Fruit fly (Drosophila melanogaster) whole organism, prepupa: ENCODE results near the gene pinta.

Experiments
- Blimp-1 ChIP-seq: fragments of 200-800 bp; sonication (Bioruptor generic); optimal IDR thresholded peaks from 3 replicates; lab custom pipeline; 2017; ENCODE audit warnings: missing biosample characterization, missing genetic modification characterization, mild to moderate bottlenecking, moderate library complexity, missing genetic modification reagents
- CG10631 ChIP-seq: fragments of 200-800 bp; sonication (Bioruptor generic); optimal IDR thresholded peaks from 2 replicates; lab custom pipeline; 2016; ENCODE audit warnings: missing biosample characterization, missing genetic modification characterization
- CG10669 ChIP-seq: fragments of 200-800 bp; sonication (Bioruptor generic); optimal IDR thresholded peaks from 3 replicates; lab custom pipeline; 2018; ENCODE audit warnings: missing biosample characterization, mild to moderate bottlenecking, missing genetic modification characterization, moderate library complexity
- CG11762 ChIP-seq: fragments of 200-800 bp; sonication (Bioruptor generic); optimal IDR thresholded peaks from 3 replicates; lab custom pipeline; 2016; ENCODE audit warnings: missing biosample characterization, missing genetic modification characterization; ENCODE audit not compliant: insufficient read depth
- CG11902 ChIP-seq: fragments of 200-800 bp; sonication (Bioruptor generic); optimal IDR thresholded peaks from 3 replicates; lab custom pipeline; 2016; ENCODE audit warnings: missing biosample characterization, missing genetic modification characterization
- CG15336 ChIP-seq: fragments of 200-800 bp; sonication (Bioruptor generic); IDR thresholded peaks from 2 replicates; pipeline ENCODE4 v1.3.6; 2022; ENCODE audit warnings: missing biosample characterization, missing genetic modification characterization
- CG3032 ChIP-seq: fragments of 200-800 bp; optimal IDR thresholded peaks from 2 replicates; lab custom pipeline; 2019; ENCODE audit warnings: missing biosample characterization, mild to moderate bottlenecking, missing genetic modification characterization, moderate library complexity
- CG32006 ChIP-seq: fragments of 200-800 bp; sonication (Bioruptor generic); optimal IDR thresholded peaks from 3 replicates; lab custom pipeline; 2017; ENCODE audit warnings: missing biosample characterization, mild to moderate bottlenecking, missing genetic modification characterization
- CG34406 ChIP-seq: fragments of 200-800 bp; sonication (Bioruptor generic); optimal IDR thresholded peaks from 3 replicates; lab custom pipeline; 2016; ENCODE audit warnings: missing biosample characterization, missing genetic modification characterization
- CG6163 ChIP-seq: fragments of 200-800 bp; sonication (Bioruptor generic); IDR thresholded peaks from 3 replicates; pipeline ENCODE4 v1.3.6; 2022; ENCODE audit warnings: missing biosample characterization, missing genetic modification characterization
- CG6276 ChIP-seq: fragments of 200-800 bp; sonication (Bioruptor generic); optimal IDR thresholded peaks from 2 replicates; lab custom pipeline; 2017; ENCODE audit warnings: missing biosample characterization, mild to moderate bottlenecking, missing genetic modification characterization
- CG6808 ChIP-seq: fragments of 200-800 bp; sonication (Bioruptor generic); optimal IDR thresholded peaks from 3 replicates; lab custom pipeline; 2017; ENCODE audit warnings: missing biosample characterization, missing genetic modification characterization, mild to moderate bottlenecking, moderate library complexity, missing genetic modification reagents
- CG6854 ChIP-seq: fragments of 200-800 bp; sonication (Bioruptor generic); optimal IDR thresholded peaks from 2 replicates; lab custom pipeline; 2017; ENCODE audit warnings: missing biosample characterization, mild to moderate bottlenecking, missing genetic modification characterization
- CG7368 ChIP-seq: fragments of 200-800 bp; sonication (Bioruptor generic); optimal IDR thresholded peaks from 3 replicates; lab custom pipeline; 2016; ENCODE audit warnings: missing biosample characterization, missing genetic modification characterization
- CG8119 ChIP-seq: fragments of 200-800 bp; sonication (Bioruptor generic); IDR thresholded peaks from 3 replicates; pipeline ENCODE4 v1.3.6; 2022; ENCODE audit warnings: missing biosample characterization, missing genetic modification characterization
- CG8319 ChIP-seq: fragments of 200-800 bp; sonication (Bioruptor generic); optimal IDR thresholded peaks from 3 replicates; lab custom pipeline; 2016; ENCODE audit warnings: missing biosample characterization, missing genetic modification characterization
- CG9139 ChIP-seq: fragments of 200-800 bp; sonication (Bioruptor generic); optimal IDR thresholded peaks from 3 replicates; lab custom pipeline; 2017; ENCODE audit warnings: missing biosample characterization, mild to moderate bottlenecking, missing genetic modification characterization
- Eip78C ChIP-seq: fragments of 200-800 bp; sonication (Bioruptor generic); peaks from one replicate; lab custom pipeline; 2016; ENCODE audit warnings: missing biosample characterization, missing genetic modification characterization
- Eip93F ChIP-seq: fragments of 200-800 bp; sonication (Bioruptor generic); optimal IDR thresholded peaks from 2 replicates; lab custom pipeline; 2016; ENCODE audit warnings: missing biosample characterization, mild to moderate bottlenecking, missing genetic modification characterization
- Ets21C ChIP-seq: fragments of 200-800 bp; sonication (Bioruptor generic); optimal IDR thresholded peaks from 3 replicates; lab custom pipeline; 2016; ENCODE audit warnings: missing biosample characterization, missing genetic modification characterization
- Ets96B ChIP-seq: fragments of 200-800 bp; optimal IDR thresholded peaks from 2 replicates; lab custom pipeline; 2019; ENCODE audit warnings: missing biosample characterization, mild to moderate bottlenecking, missing genetic modification characterization, moderate library complexity
- Hr4 ChIP-seq: fragments of 200-800 bp; sonication (Bioruptor generic); optimal IDR thresholded peaks from 3 replicates; lab custom pipeline; 2016; ENCODE audit warnings: missing biosample characterization, missing genetic modification characterization
- Lpt ChIP-seq: fragments of 200-800 bp; sonication (Bioruptor generic); optimal IDR thresholded peaks from 3 replicates; lab custom pipeline; 2016; ENCODE audit warnings: missing biosample characterization, missing genetic modification characterization
- OdsH ChIP-seq: fragments of 200-800 bp; sonication (Bioruptor generic); optimal IDR thresholded peaks from 3 replicates; lab custom pipeline; 2016; ENCODE audit warnings: missing biosample characterization, missing genetic modification characterization
- Sox14 ChIP-seq: fragments of 200-800 bp; sonication (Bioruptor generic); optimal IDR thresholded peaks from 3 replicates; lab custom pipeline; 2016; ENCODE audit warnings: missing biosample characterization, missing genetic modification characterization
- Sox15 ChIP-seq: fragments of 200-800 bp; sonication (Bioruptor generic); optimal IDR thresholded peaks from 3 replicates; lab custom pipeline; 2016; ENCODE audit warnings: missing biosample characterization, missing genetic modification characterization
- acj6 ChIP-seq: fragments of 200-800 bp; sonication (Bioruptor generic); optimal IDR thresholded peaks from 3 replicates; lab custom pipeline; 2016; ENCODE audit warnings: missing biosample characterization, missing genetic modification characterization
- cyc ChIP-seq: fragments of 200-800 bp; sonication (Bioruptor generic); optimal IDR thresholded peaks from 3 replicates; lab custom pipeline; 2016; ENCODE audit warnings: missing biosample characterization, missing genetic modification characterization
- dac ChIP-seq: fragments of 200-800 bp; sonication (Bioruptor generic); optimal IDR thresholded peaks from 2 replicates; lab custom pipeline; 2017; ENCODE audit warnings: missing biosample characterization, mild to moderate bottlenecking, missing genetic modification characterization
- dsx ChIP-seq: fragments of 200-800 bp; optimal IDR thresholded peaks from 3 replicates; lab custom pipeline; 2019; ENCODE audit warnings: missing biosample characterization, mild to moderate bottlenecking, missing genetic modification characterization, moderate library complexity; ENCODE audit not compliant: poor library complexity, severe bottlenecking
- eg ChIP-seq: fragments of 200-800 bp; sonication (Bioruptor generic); IDR thresholded peaks from 3 replicates; pipeline ENCODE4 v1.3.6; 2022; ENCODE audit warnings: missing biosample characterization, missing genetic modification characterization
- esn ChIP-seq: fragments of 200-800 bp; sonication (Bioruptor generic); optimal IDR thresholded peaks from 2 replicates; lab custom pipeline; 2016; ENCODE audit warnings: missing biosample characterization, mild to moderate bottlenecking, missing genetic modification characterization, moderate library complexity
- fd59A ChIP-seq: fragments of 200-800 bp; sonication (Bioruptor generic); optimal IDR thresholded peaks from 2 replicates; lab custom pipeline; 2017; ENCODE audit warnings: missing biosample characterization, mild to moderate bottlenecking, missing genetic modification characterization, missing genetic modification reagents
- fkh ChIP-seq: fragments of 200-800 bp; sonication (Bioruptor generic); optimal IDR thresholded peaks from 3 replicates; lab custom pipeline; 2017; ENCODE audit warnings: missing biosample characterization, mild to moderate bottlenecking, missing genetic modification characterization, moderate library complexity
- lz ChIP-seq: fragments of 200-800 bp; sonication (Bioruptor generic); optimal IDR thresholded peaks from 3 replicates; lab custom pipeline; 2016; ENCODE audit warnings: missing biosample characterization, missing genetic modification characterization
- salr ChIP-seq, 2 experiments: fragments of 200-800 bp; sonication (Bioruptor generic); optimal IDR thresholded peaks; 3 replicates each; lab custom pipeline; 2016 to 2018; ENCODE audit warnings: missing biosample characterization in 2 of 2, missing genetic modification characterization in 2 of 2, mild to moderate bottlenecking in 1 of 2
- spab ChIP-seq: fragments of 200-800 bp; sonication (Bioruptor generic); optimal IDR thresholded peaks from 2 replicates; lab custom pipeline; 2017; ENCODE audit warnings: missing biosample characterization, mild to moderate bottlenecking, missing genetic modification characterization, missing genetic modification reagents
- ss ChIP-seq, 2 experiments: fragments of 200-800 bp; sonication (Bioruptor generic); optimal IDR thresholded peaks; 2 replicates in 1 of 2; 3 replicates in 1 of 2; lab custom pipeline; 2017 to 2018; ENCODE audit warnings: mild to moderate bottlenecking in 2 of 2, missing biosample characterization in 2 of 2, missing genetic modification characterization in 2 of 2, moderate library complexity in 1 of 2
- svp ChIP-seq: fragments of 200-800 bp; sonication (Bioruptor generic); peaks from one replicate; lab custom pipeline; 2016; ENCODE audit warnings: missing biosample characterization, missing genetic modification characterization
- topi ChIP-seq: fragments of 200-800 bp; sonication (Bioruptor generic); optimal IDR thresholded peaks from 3 replicates; lab custom pipeline; 2016; ENCODE audit warnings: missing biosample characterization, missing genetic modification characterization
- vri ChIP-seq: fragments of 200-800 bp; sonication (Bioruptor generic); optimal IDR thresholded peaks from 3 replicates; lab custom pipeline; 2016; ENCODE audit warnings: missing biosample characterization, mild to moderate bottlenecking, missing genetic modification characterization

pinta gene

dm6 chr3R:22421618-22422017 lies 3.1 kb downstream of the pinta start (continued):
- peak; percentile 33 for TF ChIP-seq Blimp-1 (GFP tag; lab: Kevin White, UChicago)
- peak; percentile 88 for TF ChIP-seq Eip78C (GFP tag; lab: Kevin White, UChicago)
- peak; percentile 24 for TF ChIP-seq CG6808
- TF ChIP-seq Lpt (GFP tag; lab: Kevin White, UChicago) = no peak
- TF ChIP-seq fd59A = no peak
- peak; percentile 61 for TF ChIP-seq CG8319 (GFP tag; lab: Kevin White, UChicago)
- TF ChIP-seq cyc = peak; percentile 84
- TF ChIP-seq lz (GFP tag; lab: Kevin White, UChicago) = peak; percentile 82
- TF ChIP-seq Hr4 = no peak
- no peak for TF ChIP-seq CG10631 (GFP tag; lab: Kevin White, UChicago)
- peak; percentile 86 for TF ChIP-seq CG6163 (GFP tag; lab: Robert Waterston, UW)
- no peak for TF ChIP-seq CG6854 (GFP tag; lab: Kevin White, UChicago)
- peak; percentile 73 for TF ChIP-seq Ets21C (GFP tag; lab: Kevin White, UChicago)
- TF ChIP-seq, all 60 proteins: peak for 41

- no peak for TF ChIP-seq ss (GFP tag; optimal IDR thresholded peaks at IDR 0.05; lab: Kevin White, UChicago)
- no peak for TF ChIP-seq CG32006 (GFP tag; lab: Kevin White, UChicago)
- no peak for TF ChIP-seq Ets21C (GFP tag; lab: Kevin White, UChicago)
- TF ChIP-seq svp (GFP tag; lab: Kevin White, UChicago) = peak; percentile 70
- no peak for TF ChIP-seq acj6
- TF ChIP-seq CG15336 (GFP tag; lab: Robert Waterston, UW) = no peak
- TF ChIP-seq CG6276 (GFP tag; lab: Kevin White, UChicago) = no peak
- peak; percentile 14 for TF ChIP-seq Eip93F
- TF ChIP-seq Eip78C (GFP tag; lab: Kevin White, UChicago) = peak; percentile 55
- no peak for TF ChIP-seq CG7368
- no peak for TF ChIP-seq esn
- no peak for TF ChIP-seq CG6854 (GFP tag; lab: Kevin White, UChicago)
- no peak for TF ChIP-seq CG9139
- TF ChIP-seq Blimp-1 (GFP tag; lab: Kevin White, UChicago) = no peak
- TF ChIP-seq fkh (GFP tag; lab: Kevin White, UChicago) = peak; percentile 7
- TF ChIP-seq CG11762 = no peak
- TF ChIP-seq CG10669 (GFP tag; lab: Kevin White, UChicago) = no peak
- TF ChIP-seq Sox15 (GFP tag; lab: Kevin White, UChicago) = no peak
- TF ChIP-seq CG3032 (tag; lab: Kevin White, UChicago) = no peak
- no peak for TF ChIP-seq CG10631 (GFP tag; lab: Kevin White, UChicago)
- no peak for TF ChIP-seq eg (GFP tag; lab: Robert Waterston, UW)
- no peak for TF ChIP-seq CG11902
- peak; percentile 26 for TF ChIP-seq topi
- no peak for TF ChIP-seq CG8119 (GFP tag; lab: Robert Waterston, UW)
- no peak for TF ChIP-seq Ets96B (tag; lab: Kevin White, UChicago)
- TF ChIP-seq dsx (GFP tag; lab: Kevin White, UChicago) = no peak
- peak; percentile 41 for TF ChIP-seq Sox14 (GFP tag; lab: Kevin White, UChicago)
- TF ChIP-seq Lpt (GFP tag; lab: Kevin White, UChicago) = no peak
- TF ChIP-seq salr (GFP tag; optimal IDR thresholded peaks at IDR 0.05; lab: Kevin White, UChicago) = peak in 1 of 2 experiments; percentile 1
- no peak for TF ChIP-seq dac (GFP tag; lab: Kevin White, UChicago)
- TF ChIP-seq lz (GFP tag; lab: Kevin White, UChicago) = no peak
- TF ChIP-seq Hr4 = no peak
- TF ChIP-seq spab (GFP tag; lab: Kevin White, UChicago) = no peak
- TF ChIP-seq vri (GFP tag; lab: Kevin White, UChicago) = peak; percentile 46
- no peak for TF ChIP-seq OdsH (GFP tag; lab: Kevin White, UChicago)
- TF ChIP-seq CG34406 (GFP tag; lab: Kevin White, UChicago) = no peak
These were observed 3.8 kb downstream of the pinta start, which contains the start of the genes Nop56 and mats for dm6 chr3R:22420911-22421310. Nop56 (minus strand) TSS chr3R:22421068. mats (plus strand) TSS chr3R:22421161.
